Fruit fly (Drosophila melanogaster) whole organism, embryonic: Measurements from ENCODE around the gene ArgRS-m.
A peak's percentile ranks its signal among the peaks of the same experiment; 100 is the strongest.

ENCODE experiments used
- Atf6 ChIP-seq: fragments of 200-800 bp; sonication (Bioruptor generic); IDR thresholded peaks from 2 replicates; pipeline ENCODE4 v1.3.6; 2022; ENCODE audit warnings: missing biosample characterization, missing genetic modification characterization
- B-H1 ChIP-seq: fragments of 200-800 bp; sonication (Bioruptor generic); IDR thresholded peaks from 3 replicates; pipeline ENCODE4 v1.3.6; 2022; ENCODE audit warnings: missing biosample characterization, missing genetic modification characterization
- CG11456 ChIP-seq: fragments of 200-800 bp; sonication (Bioruptor generic); IDR thresholded peaks from 3 replicates; pipeline ENCODE4 v1.3.6; 2022; ENCODE audit warnings: missing biosample characterization, missing genetic modification characterization
- CG12104 ChIP-seq: fragments of 200-800 bp; sonication (Bioruptor generic); optimal IDR thresholded peaks from 3 replicates; lab custom pipeline; 2016; ENCODE audit warnings: missing biosample characterization, missing genetic modification characterization
- CG12236 ChIP-seq: fragments of 200-800 bp; sonication (Bioruptor generic); optimal IDR thresholded peaks from 2 replicates; lab custom pipeline; 2016; ENCODE audit warnings: missing biosample characterization, missing genetic modification characterization
- CG12769 ChIP-seq: fragments of 200-800 bp; sonication (Bioruptor generic); optimal IDR thresholded peaks from 2 replicates; lab custom pipeline; 2019; ENCODE audit warnings: missing biosample characterization, mild to moderate bottlenecking, missing genetic modification characterization, moderate library complexity
- CG14014 ChIP-seq: fragments of 200-800 bp; sonication (Bioruptor generic); IDR thresholded peaks from 2 replicates; pipeline ENCODE4 v1.3.6; 2022; ENCODE audit warnings: missing biosample characterization, missing genetic modification characterization
- CG1602 ChIP-seq: fragments of 200-800 bp; sonication (Bioruptor generic); optimal IDR thresholded peaks from 3 replicates; lab custom pipeline; 2016; ENCODE audit warnings: missing biosample characterization, missing genetic modification characterization
- CG16813 ChIP-seq: fragments of 200-800 bp; sonication (Bioruptor generic); IDR thresholded peaks from 3 replicates; pipeline ENCODE4 v1.3.6; 2022; ENCODE audit warnings: missing biosample characterization, missing genetic modification characterization; ENCODE audit not compliant: partially characterized antibody
- CG17385 ChIP-seq: fragments of 200-800 bp; sonication (Bioruptor generic); optimal IDR thresholded peaks from 3 replicates; lab custom pipeline; 2018; ENCODE audit warnings: missing biosample characterization, mild to moderate bottlenecking, missing genetic modification characterization
- CG1792 ChIP-seq: fragments of 200-800 bp; sonication (Bioruptor generic); optimal IDR thresholded peaks from 2 replicates; lab custom pipeline; 2016; ENCODE audit warnings: missing biosample characterization, missing genetic modification characterization
- CG2199 ChIP-seq: fragments of 200-800 bp; sonication (Bioruptor generic); IDR thresholded peaks from 3 replicates; pipeline ENCODE4 v1.3.6; 2022; ENCODE audit warnings: missing biosample characterization, missing genetic modification characterization
- CG30403 ChIP-seq: fragments of 200-800 bp; sonication (Bioruptor generic); optimal IDR thresholded peaks from 3 replicates; lab custom pipeline; 2016; ENCODE audit warnings: missing biosample characterization, missing genetic modification characterization
- CG31388 ChIP-seq: fragments of 200-800 bp; sonication (Bioruptor generic); optimal IDR thresholded peaks from 2 replicates; lab custom pipeline; 2016; ENCODE audit warnings: missing biosample characterization, missing genetic modification characterization
- CG33557 ChIP-seq: fragments of 200-800 bp; sonication (Bioruptor generic); optimal IDR thresholded peaks from 2 replicates; lab custom pipeline; 2019; ENCODE audit warnings: missing biosample characterization, mild to moderate bottlenecking, missing genetic modification characterization, moderate library complexity
- CG5245 ChIP-seq: fragments of 200-800 bp; sonication (Bioruptor generic); optimal IDR thresholded peaks from 3 replicates; lab custom pipeline; 2016; ENCODE audit warnings: missing biosample characterization, missing genetic modification characterization
- CG8359 ChIP-seq: fragments of 200-800 bp; sonication (Bioruptor generic); optimal IDR thresholded peaks from 2 replicates; lab custom pipeline; 2017; ENCODE audit warnings: missing biosample characterization, mild to moderate bottlenecking, missing genetic modification characterization, borderline replicate concordance
- CG9876 ChIP-seq: fragments of 200-800 bp; sonication (Bioruptor generic); optimal IDR thresholded peaks from 2 replicates; lab custom pipeline; 2016; ENCODE audit warnings: missing biosample characterization, missing genetic modification characterization
- D19A ChIP-seq: fragments of 200-800 bp; optimal IDR thresholded peaks from 3 replicates; lab custom pipeline; 2019; ENCODE audit warnings: missing biosample characterization, mild to moderate bottlenecking, missing genetic modification characterization, moderate library complexity
- Elba2 ChIP-seq: fragments of 200-800 bp; sonication (Bioruptor generic); optimal IDR thresholded peaks from 3 replicates; lab custom pipeline; 2016; ENCODE audit warnings: missing biosample characterization, missing genetic modification characterization
- Fer3 ChIP-seq: fragments of 200-800 bp; sonication (Bioruptor generic); optimal IDR thresholded peaks from 2 replicates; lab custom pipeline; 2018; ENCODE audit warnings: missing biosample characterization, mild to moderate bottlenecking, missing genetic modification characterization, moderate library complexity
- Gsc ChIP-seq: fragments of 200-800 bp; sonication (Bioruptor generic); IDR thresholded peaks from 2 replicates; pipeline ENCODE4 v1.3.6; 2022; ENCODE audit warnings: missing biosample characterization, missing genetic modification characterization
- Gug ChIP-seq: fragments of 200-800 bp; sonication (Bioruptor generic); IDR thresholded peaks from 4 replicates; pipeline ENCODE4 v1.3.6; 2022; ENCODE audit warnings: missing biosample characterization, missing genetic modification characterization
- HLH4C ChIP-seq: fragments of 200-800 bp; sonication (Bioruptor generic); IDR thresholded peaks from 3 replicates; pipeline ENCODE4 v1.3.6; 2022; ENCODE audit warnings: missing biosample characterization, missing genetic modification characterization; ENCODE audit not compliant: partially characterized antibody
- Jarid2 ChIP-seq: fragments of 200-800 bp; sonication (Bioruptor generic); optimal IDR thresholded peaks from 3 replicates; lab custom pipeline; 2017; ENCODE audit warnings: mild to moderate bottlenecking, missing biosample characterization, missing genetic modification reagents, missing genetic modification characterization
- MESR4 ChIP-seq: fragments of 200-800 bp; sonication (Bioruptor generic); optimal IDR thresholded peaks from 2 replicates; lab custom pipeline; 2018; ENCODE audit warnings: missing biosample characterization, mild to moderate bottlenecking, missing genetic modification characterization, moderate library complexity
- MTF-1 ChIP-seq: fragments of 200-800 bp; sonication (Bioruptor generic); optimal IDR thresholded peaks from 2 replicates; lab custom pipeline; 2018; ENCODE audit warnings: missing biosample characterization, mild to moderate bottlenecking, missing genetic modification characterization, borderline replicate concordance
- PHDP ChIP-seq: fragments of 200-800 bp; sonication (Bioruptor generic); optimal IDR thresholded peaks from 3 replicates; lab custom pipeline; 2018; ENCODE audit warnings: missing biosample characterization, mild to moderate bottlenecking, missing genetic modification characterization, moderate library complexity
- Rfx ChIP-seq: fragments of 200-800 bp; sonication (Bioruptor generic); IDR thresholded peaks from 2 replicates; pipeline ENCODE4 v1.3.6; 2022; ENCODE audit warnings: missing biosample characterization, missing genetic modification characterization
- Xbp1 ChIP-seq: fragments of 200-800 bp; sonication (Bioruptor generic); optimal IDR thresholded peaks from 3 replicates; lab custom pipeline; 2016; ENCODE audit warnings: missing biosample characterization, mild to moderate bottlenecking, missing genetic modification characterization
- Xrp1 ChIP-seq: fragments of 200-800 bp; sonication (Bioruptor generic); IDR thresholded peaks from 2 replicates; pipeline ENCODE4 v1.3.6; 2022; ENCODE audit warnings: missing biosample characterization, missing genetic modification characterization
- abd-A ChIP-seq: fragments of 200-800 bp; sonication (Bioruptor generic); optimal IDR thresholded peaks from 3 replicates; lab custom pipeline; 2019; ENCODE audit warnings: missing biosample characterization, mild to moderate bottlenecking, missing genetic modification characterization, moderate library complexity
- bab2 ChIP-seq: fragments of 200-800 bp; sonication (Bioruptor generic); optimal IDR thresholded peaks from 2 replicates; lab custom pipeline; 2016; ENCODE audit warnings: missing biosample characterization, missing genetic modification characterization
- caup ChIP-seq: fragments of 200-800 bp; sonication (Bioruptor generic); optimal IDR thresholded peaks from 3 replicates; lab custom pipeline; 2017; ENCODE audit warnings: missing biosample characterization, mild to moderate bottlenecking, missing genetic modification characterization, moderate library complexity; ENCODE audit not compliant: severe bottlenecking
- cg ChIP-seq: fragments of 200-800 bp; sonication (Bioruptor generic); optimal IDR thresholded peaks from 3 replicates; lab custom pipeline; 2019; ENCODE audit warnings: missing biosample characterization, mild to moderate bottlenecking, missing genetic modification characterization, moderate library complexity
- chinmo ChIP-seq: fragments of 200-800 bp; sonication (Bioruptor generic); IDR thresholded peaks from 4 replicates; pipeline ENCODE4 v1.3.6; 2022; ENCODE audit warnings: missing biosample characterization, missing genetic modification characterization; ENCODE audit not compliant: partially characterized antibody
- crp ChIP-seq, 2 experiments: fragments of 200-800 bp; sonication (Bioruptor generic); optimal IDR thresholded peaks; 2 replicates in 1 of 2; 3 replicates in 1 of 2; lab custom pipeline; 2017; ENCODE audit warnings: missing biosample characterization in 2 of 2, missing genetic modification characterization in 2 of 2, mild to moderate bottlenecking in 1 of 2, moderate library complexity in 1 of 2
- dati ChIP-seq: fragments of 200-800 bp; sonication (Bioruptor generic); IDR thresholded peaks from 2 replicates; pipeline ENCODE4 v1.3.6; 2022; ENCODE audit warnings: missing biosample characterization, missing genetic modification characterization
- exex ChIP-seq: fragments of 200-800 bp; sonication (Bioruptor generic); optimal IDR thresholded peaks from 4 replicates; lab custom pipeline; 2018; ENCODE audit warnings: missing biosample characterization, mild to moderate bottlenecking, missing genetic modification characterization, moderate library complexity
- eyg ChIP-seq: fragments of 200-800 bp; sonication (Bioruptor generic); optimal IDR thresholded peaks from 3 replicates; lab custom pipeline; 2016; ENCODE audit warnings: missing biosample characterization, missing genetic modification characterization
- gfzf ChIP-seq: fragments of 200-800 bp; sonication (Bioruptor generic); optimal IDR thresholded peaks from 2 replicates; lab custom pipeline; 2016; ENCODE audit warnings: missing biosample characterization, mild to moderate bottlenecking, missing genetic modification characterization, moderate library complexity
- h ChIP-seq: fragments of >200 bp; optimal IDR thresholded peaks from 2 replicates; lab custom pipeline; 2017
- hth ChIP-seq: fragments of >200 bp; optimal IDR thresholded peaks from 2 replicates; lab custom pipeline; 2017; ENCODE audit warnings: inconsistent platforms
- knrl ChIP-seq: fragments of 200-800 bp; sonication (Bioruptor generic); IDR thresholded peaks from 3 replicates; pipeline ENCODE4 v1.3.6; 2022; ENCODE audit warnings: missing biosample characterization, missing genetic modification characterization; ENCODE audit not compliant: partially characterized antibody
- mirr ChIP-seq: fragments of 200-800 bp; sonication (Bioruptor generic); optimal IDR thresholded peaks from 3 replicates; lab custom pipeline; 2018; ENCODE audit warnings: missing biosample characterization, mild to moderate bottlenecking, missing genetic modification characterization
- nerfin-1 ChIP-seq: fragments of 200-800 bp; sonication (Bioruptor generic); optimal IDR thresholded peaks from 3 replicates; lab custom pipeline; 2019; ENCODE audit warnings: missing biosample characterization, mild to moderate bottlenecking, missing genetic modification characterization, moderate library complexity
- p53 ChIP-seq: fragments of 200-800 bp; sonication (Bioruptor generic); optimal IDR thresholded peaks from 2 replicates; lab custom pipeline; 2016; ENCODE audit warnings: missing biosample characterization, missing genetic modification characterization
- tio ChIP-seq: fragments of 200-800 bp; sonication (Bioruptor generic); optimal IDR thresholded peaks from 2 replicates; lab custom pipeline; 2017; ENCODE audit warnings: missing biosample characterization, missing genetic modification characterization, inconsistent platforms
- tna ChIP-seq: fragments of 200-800 bp; sonication (Bioruptor generic); IDR thresholded peaks from 2 replicates; pipeline ENCODE4 v1.3.6; 2022; ENCODE audit warnings: missing biosample characterization, missing genetic modification characterization; ENCODE audit not compliant: partially characterized antibody
- wdn ChIP-seq: fragments of 200-800 bp; sonication (Bioruptor generic); IDR thresholded peaks from 2 replicates; pipeline ENCODE4 v1.3.6; 2022; ENCODE audit warnings: missing biosample characterization, missing genetic modification characterization
- z ChIP-seq: fragments of 200-800 bp; sonication (Bioruptor generic); IDR thresholded peaks from 3 replicates; pipeline ENCODE4 v1.3.6; 2022; ENCODE audit warnings: missing biosample characterization, missing genetic modification characterization

Gene ArgRS-m

DNA sequence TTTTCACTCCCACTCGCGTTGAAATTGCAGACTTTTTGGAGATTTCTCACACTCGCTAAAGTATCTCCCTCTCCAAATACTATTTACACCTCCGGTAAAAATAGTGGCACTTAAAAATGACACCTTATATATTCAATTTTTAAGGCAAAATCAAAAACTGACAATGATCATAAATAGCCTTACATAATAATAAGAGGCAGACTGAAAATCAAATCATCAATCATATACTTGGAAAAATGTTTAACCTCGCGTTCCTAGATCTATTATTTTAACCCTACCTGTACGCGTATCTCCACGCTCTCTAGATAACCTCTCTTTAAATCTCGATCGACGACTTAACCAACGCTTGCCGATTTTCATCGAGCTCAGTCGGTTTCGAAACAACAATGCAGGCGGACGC lies 8.6 kb downstream of the ArgRS-m start (continued):
- TF ChIP-seq tna (GFP tag; lab: Robert Waterston, UW) (no peak), Fer3 (peak; percentile 80), D19A (tag; lab: Kevin White, UChicago) (no peak), Jarid2 (no peak), knrl (GFP tag; lab: Robert Waterston, UW) (no peak), CG12236 (GFP tag; lab: Kevin White, UChicago) (no peak), hth (lab: Kevin White, UChicago) (no peak), Rfx (peak; percentile 88), Atf6 (GFP tag; lab: Robert Waterston, UW) (peak; percentile 85), CG14014 (GFP tag; lab: Robert Waterston, UW) (peak; percentile 84), CG33557 (GFP tag; lab: Kevin White, UChicago) (no peak), z (GFP tag; lab: Robert Waterston, UW) (no peak), abd-A (tag; lab: Kevin White, UChicago) (no peak), CG30403 (GFP tag; lab: Kevin White, UChicago) (peak; percentile 69), Xbp1 (peak; percentile 44), CG5245 (GFP tag; lab: Kevin White, UChicago) (peak; percentile 46), CG8359 (GFP tag; lab: Kevin White, UChicago) (no peak), CG16813 (GFP tag; lab: Robert Waterston, UW) (no peak), Gug (GFP tag; lab: Robert Waterston, UW) (no peak), cg (no peak), CG2199 (no peak), MTF-1 (GFP tag; lab: Kevin White, UChicago) (no peak), MESR4 (GFP tag; lab: Kevin White, UChicago) (no peak), CG1602 (GFP tag; lab: Kevin White, UChicago) (peak; percentile 35), wdn (peak; percentile 64; the same call in 1 of the 2 replicates), CG17385 (GFP tag; lab: Kevin White, UChicago) (peak; percentile 74), chinmo (GFP tag; lab: Robert Waterston, UW) (no peak), exex (tag; lab: Kevin White, UChicago) (no peak), HLH4C (no peak), crp (GFP tag; optimal IDR thresholded peaks at IDR 0.05; lab: Kevin White, UChicago) (no peak), CG31388 (no peak), CG12769 (tag; lab: Kevin White, UChicago) (peak; percentile 72), nerfin-1 (tag; lab: Kevin White, UChicago) (no peak), mirr (GFP tag; lab: Kevin White, UChicago) (no peak), B-H1 (GFP tag; lab: Robert Waterston, UW) (peak; percentile 75), bab2 (GFP tag; lab: Kevin White, UChicago) (no peak), Elba2 (GFP tag; lab: Kevin White, UChicago) (no peak), CG12104 (GFP tag; lab: Kevin White, UChicago) (peak; percentile 37), Xrp1 (GFP tag; lab: Robert Waterston, UW) (peak; percentile 63; the same call in 1 of the 2 replicates), PHDP (no peak), eyg (peak; percentile 13), Gsc (GFP tag; lab: Robert Waterston, UW) (no peak), CG11456 (GFP tag; lab: Robert Waterston, UW) (peak; percentile 74; the same call in 2 of the 3 replicates), h (no peak), tio (peak; percentile 61), caup (peak; percentile 81), p53 (GFP tag; lab: Kevin White, UChicago) (no peak), gfzf (no peak), dati (no peak), CG1792 (peak; percentile 34), CG9876 (GFP tag; lab: Kevin White, UChicago) (no peak)
